Fruit fly (Drosophila melanogaster): ENCODE data around the gene MED30.
A peak's percentile ranks its signal among the peaks of the same experiment; 100 is the strongest.

MED30 gene

dm6 chr3L:614751-615424 lies 39.0 kb downstream of the MED30 start (continued):
- TF ChIP-seq pan (optimal IDR thresholded peaks at IDR 0.05) (no peak), pan (GFP tag; optimal IDR thresholded peaks at IDR 0.05 in 1 of 2, IDR thresholded peaks at IDR 0.05 in 1 of 2) (peak in 1 of 2 experiments; percentile 53), ewg (GFP tag; optimal IDR thresholded peaks at IDR 0.05) (no peak), CG8944 (GFP tag; optimal IDR thresholded peaks at IDR 0.05) (no peak), tll (GFP tag; optimal IDR thresholded peaks at IDR 0.05) (no peak), unc-4 (GFP tag; IDR thresholded peaks at IDR 0.05; ENCODE audit: partially characterized antibody) (no peak), CG33213 (GFP tag; optimal IDR thresholded peaks at IDR 0.05) (no peak), CG31365 (tag; optimal IDR thresholded peaks at IDR 0.05) (no peak), CG4730 (GFP tag; IDR thresholded peaks at IDR 0.05) (0 out of 2 replicates have a peak, but pooled peaks have one; percentile 24), CG4617 (GFP tag; optimal IDR thresholded peaks at IDR 0.05; ENCODE audit: borderline replicate concordance) (no peak), CG15269 (tag; optimal IDR thresholded peaks at IDR 0.05) (peak; percentile 46), CG30020 (tag; optimal IDR thresholded peaks at IDR 0.05) (no peak), CG17361 (GFP tag; IDR thresholded peaks at IDR 0.05) (no peak), h (optimal IDR thresholded peaks at IDR 0.05) (no peak), CG14710 (tag; optimal IDR thresholded peaks at IDR 0.05) (no peak), CrebB (tag; optimal IDR thresholded peaks at IDR 0.05) (peak; percentile 15), CG8290 (GFP tag; optimal IDR thresholded peaks at IDR 0.05) (no peak), CG8290 (tag; optimal IDR thresholded peaks at IDR 0.05) (peak in 1 of 2 experiments; percentile 68), CG12236 (GFP tag; optimal IDR thresholded peaks at IDR 0.05) (no peak), CG14014 (GFP tag; IDR thresholded peaks at IDR 0.05) (peak; percentile 24; the same call in 1 of the 2 replicates), CG2199 (GFP tag; IDR thresholded peaks at IDR 0.05) (peak; percentile 94), az2 (GFP tag; optimal IDR thresholded peaks at IDR 0.05) (no peak), CTCF (GFP tag; optimal IDR thresholded peaks at IDR 0.05) (no peak), ap (GFP tag; IDR thresholded peaks at IDR 0.05) (0 out of 2 replicates have a peak, but pooled peaks have one; percentile 9), CG9437 (GFP tag; optimal IDR thresholded peaks at IDR 0.05) (no peak), kay (GFP tag; optimal IDR thresholded peaks at IDR 0.05) (no peak), CG10209 (GFP tag; optimal IDR thresholded peaks at IDR 0.05) (peak; percentile 85), pho (GFP tag; optimal IDR thresholded peaks at IDR 0.05) (no peak), CG11398 (GFP tag; optimal IDR thresholded peaks at IDR 0.05) (no peak), CG16815 (GFP tag; optimal IDR thresholded peaks at IDR 0.05) (no peak), CG34224 (GFP tag; IDR thresholded peaks at IDR 0.05; ENCODE audit: partially characterized antibody) (0 out of 3 replicates have a peak, but pooled peaks have one; percentile 12), gro (GFP tag; optimal IDR thresholded peaks at IDR 0.05) (no peak), Spps (tag; optimal IDR thresholded peaks at IDR 0.05) (no peak), org-1 (GFP tag; optimal IDR thresholded peaks at IDR 0.05) (peak; percentile 46), CG9215 (GFP tag; IDR thresholded peaks at IDR 0.05) (no peak), knrl (GFP tag; IDR thresholded peaks at IDR 0.05; ENCODE audit: partially characterized antibody) (no peak), CG8281 (tag; optimal IDR thresholded peaks at IDR 0.05) (no peak), so (GFP tag; IDR thresholded peaks at IDR 0.05) (peak; percentile 72; the same call in 1 of the 3 replicates), phol (tag; optimal IDR thresholded peaks at IDR 0.05) (no peak), emc (GFP tag; optimal IDR thresholded peaks at IDR 0.05) (no peak), esg (GFP tag; conservative IDR thresholded peaks at IDR 0.05) (no peak), ATbp (GFP tag; optimal IDR thresholded peaks at IDR 0.05) (peak; percentile 77), CG11085 (GFP tag; IDR thresholded peaks at IDR 0.05) (no peak), z (GFP tag; IDR thresholded peaks at IDR 0.05) (peak; percentile 62; the same call in 1 of the 3 replicates), CG17385 (GFP tag; optimal IDR thresholded peaks at IDR 0.05) (peak; percentile 35), Neu2 (GFP tag; optimal IDR thresholded peaks at IDR 0.05; ENCODE audit: borderline replicate concordance) (no peak), gem (tag; optimal IDR thresholded peaks at IDR 0.05) (no peak), nom (GFP tag; optimal IDR thresholded peaks at IDR 0.05) (no peak), hth (optimal IDR thresholded peaks at IDR 0.05) (no peak), dan (GFP tag; IDR thresholded peaks at IDR 0.05) (no peak), Dek (tag; optimal IDR thresholded peaks at IDR 0.05) (no peak)

Measured in whole organism, embryonic.